Fruit fly (Drosophila melanogaster) whole organism, embryonic: ENCODE results near the gene CG5070.

Experiments used
- BEAF-32 ChIP-seq: fragments of 200-800 bp; sonication (Bioruptor generic); optimal IDR thresholded peaks from 3 replicates; lab custom pipeline; 2017; ENCODE audit warnings: missing biosample characterization, missing genetic modification characterization, mild to moderate bottlenecking, moderate library complexity, missing genetic modification reagents
- CG10267 ChIP-seq: fragments of 200-800 bp; sonication (Bioruptor generic); optimal IDR thresholded peaks from 2 replicates; lab custom pipeline; 2018; ENCODE audit warnings: missing biosample characterization, mild to moderate bottlenecking, missing genetic modification characterization, moderate library complexity
- CG11504 ChIP-seq: fragments of 200-800 bp; sonication (Bioruptor generic); optimal IDR thresholded peaks from 3 replicates; lab custom pipeline; 2019; ENCODE audit warnings: missing biosample characterization, mild to moderate bottlenecking, missing genetic modification characterization, moderate library complexity
- CG14965 ChIP-seq: fragments of 200-800 bp; sonication (Bioruptor generic); optimal IDR thresholded peaks from 2 replicates; lab custom pipeline; 2016; ENCODE audit warnings: missing biosample characterization, missing genetic modification characterization, borderline replicate concordance
- CG1529 ChIP-seq: fragments of 200-800 bp; sonication (Bioruptor generic); optimal IDR thresholded peaks from 3 replicates; lab custom pipeline; 2018; ENCODE audit warnings: missing biosample characterization, missing genetic modification characterization
- CG15514 ChIP-seq: fragments of 200-800 bp; sonication (Bioruptor generic); optimal IDR thresholded peaks from 3 replicates; lab custom pipeline; 2017; ENCODE audit warnings: missing biosample characterization, missing genetic modification characterization, mild to moderate bottlenecking, moderate library complexity, missing genetic modification reagents
- CG15696 ChIP-seq: fragments of 200-800 bp; sonication (Bioruptor generic); optimal IDR thresholded peaks from 2 replicates; lab custom pipeline; 2019; ENCODE audit warnings: missing biosample characterization, mild to moderate bottlenecking, missing genetic modification characterization, moderate library complexity
- CG1603 ChIP-seq: fragments of 200-800 bp; sonication (Bioruptor generic); optimal IDR thresholded peaks from 2 replicates; lab custom pipeline; 2019; ENCODE audit warnings: missing biosample characterization, mild to moderate bottlenecking, missing genetic modification characterization, moderate library complexity
- CG1647 ChIP-seq: fragments of 200-800 bp; sonication (Bioruptor generic); optimal IDR thresholded peaks from 3 replicates; lab custom pipeline; 2016; ENCODE audit warnings: missing biosample characterization, missing genetic modification characterization
- CG17385 ChIP-seq: fragments of 200-800 bp; sonication (Bioruptor generic); optimal IDR thresholded peaks from 3 replicates; lab custom pipeline; 2018; ENCODE audit warnings: missing biosample characterization, mild to moderate bottlenecking, missing genetic modification characterization
- CG17829 ChIP-seq: fragments of 200-800 bp; optimal IDR thresholded peaks from 2 replicates; lab custom pipeline; 2019; ENCODE audit warnings: missing biosample characterization, mild to moderate bottlenecking, missing genetic modification characterization, moderate library complexity
- CG32532 ChIP-seq: fragments of 200-800 bp; sonication (Bioruptor generic); IDR thresholded peaks from 2 replicates; pipeline ENCODE4 v1.3.6; 2022; ENCODE audit warnings: missing biosample characterization, missing genetic modification characterization
- CG34224 ChIP-seq: fragments of 200-800 bp; sonication (Bioruptor generic); IDR thresholded peaks from 3 replicates; pipeline ENCODE4 v1.3.6; 2022; ENCODE audit warnings: missing biosample characterization, missing genetic modification characterization; ENCODE audit not compliant: partially characterized antibody
- CG6175 ChIP-seq: fragments of 200-800 bp; sonication (Bioruptor generic); IDR thresholded peaks from 3 replicates; pipeline ENCODE4 v1.3.6; 2022; ENCODE audit warnings: missing biosample characterization, missing genetic modification characterization
- CG6683 ChIP-seq: fragments of 200-800 bp; sonication (Bioruptor generic); optimal IDR thresholded peaks from 2 replicates; lab custom pipeline; 2017; ENCODE audit warnings: missing biosample characterization, mild to moderate bottlenecking, missing genetic modification characterization, missing genetic modification reagents
- CG7556 ChIP-seq: fragments of 200-800 bp; sonication (Bioruptor generic); optimal IDR thresholded peaks from 2 replicates; lab custom pipeline; 2017; ENCODE audit warnings: missing biosample characterization, mild to moderate bottlenecking, missing genetic modification characterization
- CG7928 ChIP-seq: fragments of 200-800 bp; sonication (Bioruptor generic); optimal IDR thresholded peaks from 2 replicates; lab custom pipeline; 2017; ENCODE audit warnings: missing biosample characterization, mild to moderate bottlenecking, missing genetic modification characterization
- CG7987 ChIP-seq: fragments of 200-800 bp; sonication (Bioruptor generic); optimal IDR thresholded peaks from 2 replicates; lab custom pipeline; 2018; ENCODE audit warnings: missing biosample characterization, mild to moderate bottlenecking, missing genetic modification characterization, moderate library complexity
- CG8924 ChIP-seq: fragments of 200-800 bp; optimal IDR thresholded peaks from 3 replicates; lab custom pipeline; 2019; ENCODE audit warnings: missing biosample characterization, mild to moderate bottlenecking, missing genetic modification characterization, moderate library complexity
- CG9797 ChIP-seq: fragments of 200-800 bp; sonication (Bioruptor generic); optimal IDR thresholded peaks from 3 replicates; lab custom pipeline; 2018; ENCODE audit warnings: missing biosample characterization, mild to moderate bottlenecking, missing genetic modification characterization
- Chrac-16 ChIP-seq: fragments of 200-800 bp; sonication (Bioruptor generic); optimal IDR thresholded peaks from 3 replicates; lab custom pipeline; 2016; ENCODE audit warnings: missing biosample characterization, missing genetic modification characterization
- Dek ChIP-seq: fragments of 200-800 bp; sonication (Bioruptor generic); optimal IDR thresholded peaks from 3 replicates; lab custom pipeline; 2019; ENCODE audit warnings: missing biosample characterization, mild to moderate bottlenecking, missing genetic modification characterization, moderate library complexity
- Dp ChIP-seq: fragments of 200-800 bp; sonication (Bioruptor generic); optimal IDR thresholded peaks from 2 replicates; lab custom pipeline; 2018; ENCODE audit warnings: missing biosample characterization, mild to moderate bottlenecking, missing genetic modification characterization, moderate library complexity
- Dref ChIP-seq: fragments of 200-800 bp; sonication (Bioruptor generic); IDR thresholded peaks from 2 replicates; pipeline ENCODE4 v1.3.6; 2022; ENCODE audit warnings: missing biosample characterization, missing genetic modification characterization
- HmgD ChIP-seq: fragments of 200-800 bp; sonication (Bioruptor generic); optimal IDR thresholded peaks from 3 replicates; lab custom pipeline; 2016; ENCODE audit warnings: missing biosample characterization, missing genetic modification characterization
- HmgZ ChIP-seq: fragments of 200-800 bp; sonication (Bioruptor generic); optimal IDR thresholded peaks from 2 replicates; lab custom pipeline; 2018; ENCODE audit warnings: missing biosample characterization, mild to moderate bottlenecking, missing genetic modification characterization
- Hr39 ChIP-seq: fragments of >200 bp; optimal IDR thresholded peaks from 2 replicates; lab custom pipeline; 2017
- Med ChIP-seq: fragments of 200-800 bp; sonication (Bioruptor generic); peaks from one replicate; lab custom pipeline; 2016; ENCODE audit warnings: missing biosample characterization, missing genetic modification characterization, mild to moderate bottlenecking, inconsistent platforms, moderate library complexity
- NC2α ChIP-seq: fragments of 200-800 bp; sonication (Bioruptor generic); optimal IDR thresholded peaks from 2 replicates; lab custom pipeline; 2016; ENCODE audit warnings: missing biosample characterization, missing genetic modification characterization
- Pdp1 ChIP-seq, 2 experiments: fragments of 200-800 bp; sonication (Bioruptor generic); optimal IDR thresholded peaks; 3 replicates each; lab custom pipeline; 2016; ENCODE audit warnings: missing biosample characterization in 2 of 2, missing genetic modification characterization in 2 of 2, mild to moderate bottlenecking in 1 of 2, moderate library complexity in 1 of 2
- ap ChIP-seq: fragments of 200-800 bp; sonication (Bioruptor generic); IDR thresholded peaks from 2 replicates; pipeline ENCODE4 v1.3.6; 2022; ENCODE audit warnings: missing biosample characterization, missing genetic modification characterization
- ato ChIP-seq: fragments of 200-800 bp; sonication (Bioruptor generic); IDR thresholded peaks from 2 replicates; pipeline ENCODE4 v1.3.6; 2022; ENCODE audit warnings: missing biosample characterization, missing genetic modification characterization; ENCODE audit not compliant: partially characterized antibody
- bbx ChIP-seq: fragments of 200-800 bp; sonication (Bioruptor generic); IDR thresholded peaks from 2 replicates; pipeline ENCODE4 v1.3.6; 2022; ENCODE audit warnings: missing biosample characterization, missing genetic modification characterization; ENCODE audit not compliant: partially characterized antibody
- caup ChIP-seq: fragments of 200-800 bp; sonication (Bioruptor generic); optimal IDR thresholded peaks from 3 replicates; lab custom pipeline; 2017; ENCODE audit warnings: missing biosample characterization, mild to moderate bottlenecking, missing genetic modification characterization, moderate library complexity; ENCODE audit not compliant: severe bottlenecking
- ci ChIP-seq: fragments of 200-800 bp; sonication (Bioruptor generic); IDR thresholded peaks from 3 replicates; pipeline ENCODE4 v1.3.6; 2022; ENCODE audit warnings: missing biosample characterization, missing genetic modification characterization
- gcm ChIP-seq: fragments of 200-800 bp; sonication (Bioruptor generic); optimal IDR thresholded peaks from 2 replicates; lab custom pipeline; 2019; ENCODE audit warnings: missing biosample characterization, mild to moderate bottlenecking, missing genetic modification characterization, moderate library complexity
- gfzf ChIP-seq: fragments of 200-800 bp; sonication (Bioruptor generic); optimal IDR thresholded peaks from 2 replicates; lab custom pipeline; 2016; ENCODE audit warnings: missing biosample characterization, mild to moderate bottlenecking, missing genetic modification characterization, moderate library complexity
- jigr1 ChIP-seq: fragments of 200-800 bp; sonication (Bioruptor generic); IDR thresholded peaks from 3 replicates; pipeline ENCODE4 v1.3.6; 2022; ENCODE audit warnings: missing biosample characterization, missing genetic modification characterization
- klu ChIP-seq: fragments of 200-800 bp; sonication (Bioruptor generic); IDR thresholded peaks from 2 replicates; pipeline ENCODE4 v1.3.6; 2022; ENCODE audit warnings: missing biosample characterization, missing genetic modification characterization
- mld ChIP-seq: fragments of 200-800 bp; sonication (Bioruptor generic); IDR thresholded peaks from 3 replicates; pipeline ENCODE4 v1.3.6; 2022; ENCODE audit warnings: missing biosample characterization, missing genetic modification characterization; ENCODE audit not compliant: partially characterized antibody
- nom ChIP-seq: fragments of 200-800 bp; sonication (Bioruptor generic); optimal IDR thresholded peaks from 2 replicates; lab custom pipeline; 2017; ENCODE audit warnings: missing biosample characterization, missing genetic modification characterization, mild to moderate bottlenecking, moderate library complexity, missing genetic modification reagents
- org-1 ChIP-seq: fragments of 200-800 bp; sonication (Bioruptor generic); optimal IDR thresholded peaks from 2 replicates; lab custom pipeline; 2017; ENCODE audit warnings: missing biosample characterization, missing genetic modification characterization
- pita ChIP-seq: fragments of 200-800 bp; sonication (Bioruptor generic); optimal IDR thresholded peaks from 2 replicates; lab custom pipeline; 2017; ENCODE audit warnings: missing biosample characterization, mild to moderate bottlenecking, missing genetic modification characterization
- row ChIP-seq: fragments of 200-800 bp; sonication (Bioruptor generic); IDR thresholded peaks from 3 replicates; pipeline ENCODE4 v1.3.6; 2022; ENCODE audit warnings: missing biosample characterization, missing genetic modification characterization
- sna ChIP-seq: fragments of 200-800 bp; sonication (Bioruptor generic); IDR thresholded peaks from 2 replicates; pipeline ENCODE4 v1.3.6; 2022; ENCODE audit warnings: missing biosample characterization, missing genetic modification characterization; ENCODE audit not compliant: partially characterized antibody
- sqz ChIP-seq: fragments of 200-800 bp; sonication (Bioruptor generic); optimal IDR thresholded peaks from 3 replicates; lab custom pipeline; 2018; ENCODE audit warnings: missing biosample characterization, mild to moderate bottlenecking, missing genetic modification characterization
- stwl ChIP-seq: fragments of 200-800 bp; sonication (Bioruptor generic); optimal IDR thresholded peaks from 3 replicates; lab custom pipeline; 2018; ENCODE audit warnings: missing biosample characterization, mild to moderate bottlenecking, missing genetic modification characterization, moderate library complexity
- sug ChIP-seq: fragments of 200-800 bp; optimal IDR thresholded peaks from 2 replicates; lab custom pipeline; 2019; ENCODE audit warnings: missing biosample characterization, mild to moderate bottlenecking, missing genetic modification characterization, moderate library complexity
- tap ChIP-seq: fragments of 200-800 bp; optimal IDR thresholded peaks from 3 replicates; lab custom pipeline; 2019; ENCODE audit warnings: missing biosample characterization, mild to moderate bottlenecking, missing genetic modification characterization, moderate library complexity
- trem ChIP-seq: fragments of 200-800 bp; optimal IDR thresholded peaks from 3 replicates; lab custom pipeline; 2019; ENCODE audit warnings: missing biosample characterization, mild to moderate bottlenecking, missing genetic modification characterization, moderate library complexity

Gene CG5070

dm6 chrX:17159819-17160218, 43.1 kb upstream of the CG5070 start, which contains the start of gene baz (continued):
- TF ChIP-seq CG1603 (tag; lab: Kevin White, UChicago) (peak; percentile 78), klu (GFP tag; lab: Robert Waterston, UW) (no peak), CG10267 (peak; percentile 28), HmgZ (tag; lab: Kevin White, UChicago) (peak; percentile 49), sna (GFP tag; lab: Robert Waterston, UW) (peak; percentile 61), ato (GFP tag; lab: Robert Waterston, UW) (peak; percentile 89), CG32532 (GFP tag; lab: Robert Waterston, UW) (no peak), caup (GFP tag; lab: Kevin White, UChicago) (no peak), BEAF-32 (GFP tag; lab: Kevin White, UChicago) (peak; percentile 90), ap (no peak), Dek (tag; lab: Kevin White, UChicago) (peak; percentile 20), CG15696 (tag; lab: Kevin White, UChicago) (no peak), CG7556 (GFP tag; lab: Kevin White, UChicago) (no peak), CG7928 (GFP tag; lab: Kevin White, UChicago) (peak; percentile 37), CG1529 (no peak), CG8924 (tag; lab: Kevin White, UChicago) (no peak), HmgD (GFP tag; lab: Kevin White, UChicago) (peak; percentile 34), NC2α (GFP tag; lab: Kevin White, UChicago) (no peak), CG15514 (GFP tag; lab: Kevin White, UChicago) (peak; percentile 88), CG17829 (tag; lab: Kevin White, UChicago) (peak; percentile 27), CG6175 (GFP tag; lab: Robert Waterston, UW) (no peak), Dp (GFP tag; lab: Kevin White, UChicago) (peak; percentile 88), stwl (tag; lab: Kevin White, UChicago) (peak; percentile 31), jigr1 (GFP tag; lab: Robert Waterston, UW) (no peak), CG11504 (tag; lab: Kevin White, UChicago) (no peak), row (GFP tag; lab: Robert Waterston, UW) (peak; percentile 50), Hr39 (lab: Kevin White, UChicago) (no peak), Chrac-16 (no peak), CG1647 (no peak), tap (tag; lab: Kevin White, UChicago) (no peak), CG34224 (GFP tag; lab: Robert Waterston, UW) (peak; percentile 81), Med (GFP tag; lab: Kevin White, UChicago) (peak; percentile 66), CG6683 (GFP tag; lab: Kevin White, UChicago) (no peak), org-1 (GFP tag; lab: Kevin White, UChicago) (no peak), CG17385 (no peak), trem (tag; lab: Kevin White, UChicago) (peak; percentile 66), CG14965 (GFP tag; lab: Kevin White, UChicago) (no peak), ci (GFP tag; lab: Robert Waterston, UW) (peak; percentile 60; the same call in 2 of the 3 replicates), Pdp1 (GFP tag; optimal IDR thresholded peaks at IDR 0.05; lab: Kevin White, UChicago) (peak in 1 of 2 experiments; percentile 83), Dref (peak; percentile 59), gfzf (GFP tag; lab: Kevin White, UChicago) (peak; percentile 91), sqz (peak; percentile 61), CG9797 (peak; percentile 90), nom (GFP tag; lab: Kevin White, UChicago) (peak; percentile 13), CG7987 (GFP tag; lab: Kevin White, UChicago) (peak; percentile 19), pita (no peak), sug (tag; lab: Kevin White, UChicago) (no peak), gcm (peak; percentile 3), bbx (peak; percentile 93), mld (GFP tag; lab: Robert Waterston, UW) (peak; percentile 94)
